Fruit fly (Drosophila melanogaster): ENCODE results near the gene SoYb.

Gene SoYb

DNA sequence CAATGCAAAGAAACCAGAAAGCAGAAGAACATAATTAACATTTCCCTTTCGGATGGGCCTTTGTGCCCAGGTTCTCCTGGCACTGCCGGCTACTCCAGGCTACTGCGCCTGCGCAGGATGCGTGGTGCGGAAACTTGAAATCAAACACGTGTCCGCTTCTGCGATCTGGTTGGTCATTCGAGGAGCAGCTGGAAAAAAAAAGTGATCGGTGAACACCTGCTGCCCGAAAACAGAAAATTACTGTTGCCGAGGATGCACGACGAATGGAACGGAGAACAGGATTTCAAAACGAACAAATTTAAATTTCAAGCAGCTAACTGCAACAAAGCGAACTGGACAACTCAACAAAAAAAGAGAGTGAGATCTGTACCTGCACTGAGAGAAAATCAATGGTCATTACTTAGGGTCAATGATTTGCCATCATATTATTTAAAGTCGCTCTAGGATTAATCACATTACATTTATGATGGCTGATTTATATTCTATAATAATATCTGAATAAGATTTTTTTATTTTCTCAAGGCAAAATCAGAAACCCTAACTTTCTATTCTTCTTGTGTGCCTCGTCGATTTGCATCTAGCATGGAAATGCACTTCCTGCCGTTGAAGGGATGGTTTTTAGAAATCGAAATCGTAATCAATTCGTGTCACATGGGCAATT lies 12.6 kb downstream of the SoYb start (continued):
- no peak for TF ChIP-seq Hr4 (GFP tag; optimal IDR thresholded peaks at IDR 0.05)
- no peak for TF ChIP-seq CG6276 (GFP tag; optimal IDR thresholded peaks at IDR 0.05)
- TF ChIP-seq Smox (GFP tag; optimal IDR thresholded peaks at IDR 0.05) = peak; percentile 63
- TF ChIP-seq CG11294 (GFP tag; IDR thresholded peaks at IDR 0.05) = no peak
- TF ChIP-seq acj6 (GFP tag; optimal IDR thresholded peaks at IDR 0.05) = peak; percentile 62
- TF ChIP-seq CG8632 (GFP tag; optimal IDR thresholded peaks at IDR 0.05) = no peak
- TF ChIP-seq CG10631 (GFP tag; optimal IDR thresholded peaks at IDR 0.05) = peak; percentile 2
- TF ChIP-seq topi (GFP tag; optimal IDR thresholded peaks at IDR 0.05) = peak; percentile 65
- TF ChIP-seq CG3032 (tag; optimal IDR thresholded peaks at IDR 0.05) = peak; percentile 41
- TF ChIP-seq dsx (GFP tag; optimal IDR thresholded peaks at IDR 0.05; ENCODE audit: poor library complexity, severe bottlenecking) = peak; percentile 11
- TF ChIP-seq CG8119 (GFP tag; IDR thresholded peaks at IDR 0.05) = no peak
- no peak for TF ChIP-seq fd59A (GFP tag; optimal IDR thresholded peaks at IDR 0.05)
- peak; percentile 40 for TF ChIP-seq spab (GFP tag; optimal IDR thresholded peaks at IDR 0.05)
- no peak for TF ChIP-seq CG8319 (GFP tag; optimal IDR thresholded peaks at IDR 0.05)
- peak; percentile 3 for TF ChIP-seq CG11902 (GFP tag; optimal IDR thresholded peaks at IDR 0.05)
- peak; percentile 27 for TF ChIP-seq net (GFP tag; optimal IDR thresholded peaks at IDR 0.05)
- peak; percentile 30 for TF ChIP-seq Hr39 (GFP tag; optimal IDR thresholded peaks at IDR 0.05)
- peak; percentile 23 for TF ChIP-seq CG6808 (GFP tag; optimal IDR thresholded peaks at IDR 0.05)
- TF ChIP-seq CG31627 (GFP tag; optimal IDR thresholded peaks at IDR 0.05) = peak; percentile 32
- no peak for TF ChIP-seq CG16779 (tag; optimal IDR thresholded peaks at IDR 0.05)

dm6 chr2L:9989275-9989674 lies 13.3 kb downstream of the SoYb start:
- TF ChIP-seq CG11902 (GFP tag; optimal IDR thresholded peaks at IDR 0.05) = no peak
- TF ChIP-seq svp (GFP tag) = peak; percentile 27

DNA sequence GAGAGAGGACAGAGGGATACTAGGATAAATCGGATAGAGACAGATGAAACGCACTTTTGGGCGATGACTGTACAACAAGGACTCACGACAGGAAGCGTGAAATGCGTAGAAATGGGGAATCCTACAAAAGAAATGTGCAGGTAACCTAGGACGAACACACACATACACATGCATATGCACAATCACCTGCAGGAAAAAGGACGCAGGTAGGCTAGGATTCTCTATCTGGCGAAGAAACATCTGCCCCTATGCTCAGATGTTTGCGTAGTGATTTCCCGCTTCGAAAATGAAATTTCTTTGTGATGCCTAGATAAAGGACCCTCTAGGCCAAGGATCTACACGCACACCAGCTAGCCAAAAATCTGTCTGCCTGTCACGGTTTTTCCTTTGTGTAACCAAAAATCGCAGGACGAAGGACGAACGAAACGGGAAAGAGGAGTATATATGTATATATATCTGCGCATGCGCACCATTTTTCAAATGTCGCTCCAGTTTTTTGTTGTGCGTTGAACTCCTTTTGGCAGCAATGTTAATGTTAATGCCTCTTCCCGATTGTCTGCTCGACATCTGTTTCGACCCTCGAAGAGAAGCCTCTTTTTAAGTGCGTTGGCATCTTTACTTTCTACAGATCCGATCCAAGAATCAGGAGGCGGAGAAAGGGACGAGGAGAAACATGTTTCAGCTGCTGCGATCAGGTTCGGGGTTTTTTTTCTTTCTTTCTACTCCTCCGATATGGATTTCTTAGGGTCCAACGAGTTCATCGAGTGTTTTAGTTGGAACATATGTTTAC lies 14.1 kb downstream of the SoYb start:
- TF ChIP-seq CG31627 (GFP tag; optimal IDR thresholded peaks at IDR 0.05) (no peak), Blimp-1 (GFP tag; optimal IDR thresholded peaks at IDR 0.05) (peak; percentile 61), vri (GFP tag; optimal IDR thresholded peaks at IDR 0.05) (peak; percentile 2), svp (GFP tag) (peak; percentile 26), CG6854 (GFP tag; optimal IDR thresholded peaks at IDR 0.05) (no peak), net (GFP tag; optimal IDR thresholded peaks at IDR 0.05) (peak; percentile 10), CG15336 (GFP tag; IDR thresholded peaks at IDR 0.05) (no peak), Eip78C (GFP tag) (peak; percentile 40)

dm6 chr2L:9986402-9987350 lies 15.9 kb downstream of the SoYb start:
- peak; percentile 97 for TF ChIP-seq Eip78C (GFP tag)
- TF ChIP-seq CG32006 (GFP tag; optimal IDR thresholded peaks at IDR 0.05) = peak; percentile 88
- peak; percentile 83 for TF ChIP-seq CG6276 (GFP tag; optimal IDR thresholded peaks at IDR 0.05)
- peak; percentile 83 for TF ChIP-seq Lpt (GFP tag; optimal IDR thresholded peaks at IDR 0.05)
- TF ChIP-seq CG15336 (GFP tag; IDR thresholded peaks at IDR 0.05) = peak; percentile 91
- TF ChIP-seq spab (GFP tag; optimal IDR thresholded peaks at IDR 0.05) = peak; percentile 93
- peak; percentile 95 for TF ChIP-seq CG3919 (GFP tag; optimal IDR thresholded peaks at IDR 0.05)
- peak; percentile 80 for TF ChIP-seq Sox15 (GFP tag; optimal IDR thresholded peaks at IDR 0.05)
- peak; percentile 88 for TF ChIP-seq CG6854 (GFP tag; optimal IDR thresholded peaks at IDR 0.05)
- TF ChIP-seq OdsH (GFP tag; optimal IDR thresholded peaks at IDR 0.05) = peak; percentile 90
- peak; percentile 92 for TF ChIP-seq CG6808 (GFP tag; optimal IDR thresholded peaks at IDR 0.05)
- peak; percentile 85 for TF ChIP-seq CG8632 (GFP tag; optimal IDR thresholded peaks at IDR 0.05)
- TF ChIP-seq Smox (GFP tag; optimal IDR thresholded peaks at IDR 0.05) = peak; percentile 89
- TF ChIP-seq CG9139 (GFP tag; optimal IDR thresholded peaks at IDR 0.05) = peak; percentile 90
- TF ChIP-seq CG8119 (GFP tag; IDR thresholded peaks at IDR 0.05) = peak; percentile 90
- TF ChIP-seq CG3032 (tag; optimal IDR thresholded peaks at IDR 0.05) = peak; percentile 93
- peak; percentile 78 for TF ChIP-seq CG4318 (GFP tag; optimal IDR thresholded peaks at IDR 0.05)
- TF ChIP-seq CG8319 (GFP tag; optimal IDR thresholded peaks at IDR 0.05) = peak; percentile 85
- TF ChIP-seq CG11902 (GFP tag; optimal IDR thresholded peaks at IDR 0.05) = peak; percentile 90
- no peak for TF ChIP-seq fkh (GFP tag; optimal IDR thresholded peaks at IDR 0.05)
- no peak for TF ChIP-seq Hr38 (GFP tag; optimal IDR thresholded peaks at IDR 0.05)
- peak; percentile 80 for TF ChIP-seq CG11762 (GFP tag; optimal IDR thresholded peaks at IDR 0.05; ENCODE audit: insufficient read depth)
- TF ChIP-seq Ets21C (GFP tag; optimal IDR thresholded peaks at IDR 0.05) = peak; percentile 88
- peak; percentile 90 for TF ChIP-seq net (GFP tag; optimal IDR thresholded peaks at IDR 0.05)
- TF ChIP-seq CG10669 (GFP tag; optimal IDR thresholded peaks at IDR 0.05) = peak; percentile 94
- peak; percentile 94 for TF ChIP-seq eg (GFP tag; IDR thresholded peaks at IDR 0.05)

Measured in whole organism, prepupa.